Worm (Caenorhabditis elegans): ENCODE measurements around the gene pph-6.

The pph-6 gene

DNA sequence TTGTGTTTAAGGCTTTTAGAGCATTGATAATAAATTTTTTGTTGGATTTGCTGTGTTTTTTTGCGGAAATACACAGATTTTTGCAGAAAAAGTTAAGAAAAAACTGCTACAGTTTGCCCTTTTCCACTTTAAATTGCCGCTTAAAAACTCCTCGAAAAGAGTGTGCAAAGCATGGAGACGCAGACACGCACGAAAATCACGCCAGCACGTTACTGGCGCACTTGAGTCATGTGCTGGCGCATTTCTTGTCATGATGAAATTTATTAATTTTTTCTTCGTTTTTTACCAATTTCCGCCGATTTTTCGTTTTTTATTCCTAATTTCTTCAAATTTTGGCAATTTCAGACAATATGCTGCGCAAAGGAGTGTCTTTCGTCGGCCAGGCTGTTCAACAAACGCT is 1.4 kb upstream of the pph-6 start, which contains the start of gene C34C12.8 (continued):
- TF ChIP-seq pha-4 (tag; optimal IDR thresholded peaks at IDR 0.05) = no peak
- TF ChIP-seq lin-54 (GFP tag; optimal IDR thresholded peaks at IDR 0.05) = peak; percentile 99
- TF ChIP-seq ceh-79 (tag; optimal IDR thresholded peaks at IDR 0.05) = peak; percentile 8
- no peak for TF ChIP-seq T26A5.8 (tag; optimal IDR thresholded peaks at IDR 0.05)
- TF ChIP-seq madf-6 (GFP tag; IDR thresholded peaks at IDR 0.05) = peak; percentile 96
- TF ChIP-seq mcd-1 (GFP tag; IDR thresholded peaks at IDR 0.05) = peak; percentile 99
- peak; percentile 3 for TF ChIP-seq ets-4 (GFP tag; optimal IDR thresholded peaks at IDR 0.05)
- TF ChIP-seq Y53G8AR.9 (GFP tag; conservative IDR thresholded peaks at IDR 0.05) = peak; percentile 99
- TF ChIP-seq tbx-9 (tag; optimal IDR thresholded peaks at IDR 0.05; ENCODE audit: borderline replicate concordance) = no peak
- TF ChIP-seq madf-8 (GFP tag; conservative IDR thresholded peaks at IDR 0.05) = peak; percentile 80
- peak; percentile 65 for TF ChIP-seq unc-130 (GFP tag; optimal IDR thresholded peaks at IDR 0.05)
- no peak for TF ChIP-seq lag-1 (GFP tag; IDR thresholded peaks at IDR 0.05)
- peak; percentile 96 for TF ChIP-seq rcor-1 (GFP tag; IDR thresholded peaks at IDR 0.05)
- TF ChIP-seq T07F8.4 (tag; optimal IDR thresholded peaks at IDR 0.05) = no peak

ce11 chrIII:3467013-3467412 is 5.5 kb downstream of the pph-6 start:
- TF ChIP-seq repo-1 (tag; optimal IDR thresholded peaks at IDR 0.05) (no peak), akir-1 (GFP tag; optimal IDR thresholded peaks at IDR 0.05) (no peak), dpl-1 (GFP tag; optimal IDR thresholded peaks at IDR 0.05) (no peak), nfyb-1 (GFP tag; IDR thresholded peaks at IDR 0.05) (peak; percentile 73), dox-1 (GFP tag; IDR thresholded peaks at IDR 0.05) (no peak)

- TF ChIP-seq ccch-3 (GFP tag; optimal IDR thresholded peaks at IDR 0.05) (no peak), nfya-2 (GFP tag; IDR thresholded peaks at IDR 0.05) (no peak), efl-1 (GFP tag; optimal IDR thresholded peaks at IDR 0.05) (no peak), repo-1 (tag; optimal IDR thresholded peaks at IDR 0.05) (no peak), cebp-1 (GFP tag; IDR thresholded peaks at IDR 0.05) (no peak), cebp-1 (tag; optimal IDR thresholded peaks at IDR 0.05) (peak; percentile 13), nhr-80 (tag; optimal IDR thresholded peaks at IDR 0.05) (peak; percentile 52)
These were observed 6.9 kb downstream of the pph-6 start for ce11 chrIII:3468384-3468783.

- TF ChIP-seq nhr-27 (tag; optimal IDR thresholded peaks at IDR 0.05) (no peak), sea-2 (GFP tag; IDR thresholded peaks at IDR 0.05) (no peak), hlh-12 (tag; optimal IDR thresholded peaks at IDR 0.05) (no peak), somi-1 (GFP tag; optimal IDR thresholded peaks at IDR 0.05) (no peak), ztf-3 (GFP tag; optimal IDR thresholded peaks at IDR 0.05) (no peak), rcor-1 (GFP tag; IDR thresholded peaks at IDR 0.05) (no peak), Y53G8AR.9 (GFP tag; conservative IDR thresholded peaks at IDR 0.05) (no peak), snpc-1.1 (tag; optimal IDR thresholded peaks at IDR 0.05; ENCODE audit: insufficient read depth) (no peak), ceh-100 (GFP tag; IDR thresholded peaks at IDR 0.05) (no peak), mcd-1 (GFP tag; IDR thresholded peaks at IDR 0.05) (no peak), bed-2 (GFP tag; IDR thresholded peaks at IDR 0.05) (no peak), F55B11.4 (tag; optimal IDR thresholded peaks at IDR 0.05; ENCODE audit: borderline replicate concordance, insufficient read depth) (no peak), F39B2.1 (GFP tag; IDR thresholded peaks at IDR 0.05) (no peak)
These were observed 8.1 kb downstream of the pph-6 start, which contains the start of gene smim-14 for ce11 chrIII:3469646-3470045. TSS of gene smim-14 (minus strand) at chrIII:3469746.

All from whole organism, young adult.